Worm (Caenorhabditis elegans): ENCODE results near the gene F21A3.4.

DNA sequence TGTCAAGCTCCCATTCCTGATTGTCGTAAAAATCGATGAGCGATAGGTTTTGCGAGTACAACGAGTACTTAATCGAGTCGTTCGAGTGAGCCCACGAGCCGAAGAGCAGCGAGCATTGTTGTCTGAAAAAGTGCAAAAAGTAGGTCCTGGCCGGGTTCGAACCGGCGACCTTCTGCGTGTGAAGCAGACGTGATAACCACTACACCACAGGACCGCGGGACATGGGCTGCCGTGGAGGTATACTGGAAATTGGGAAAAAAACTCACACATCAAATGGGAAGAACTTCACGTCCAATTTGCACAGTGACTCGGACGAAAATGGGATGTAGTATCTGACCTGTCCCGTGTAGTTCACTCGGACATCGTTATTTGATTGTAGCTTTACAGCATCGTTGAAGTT lies 21.1 kb upstream of the F21A3.4 start:
- TF ChIP-seq nhr-11 (tag; optimal IDR thresholded peaks at IDR 0.05) (no peak), mdl-1 (tag; optimal IDR thresholded peaks at IDR 0.05) (no peak), nhr-25 (tag; optimal IDR thresholded peaks at IDR 0.05; ENCODE audit: borderline replicate concordance, insufficient read depth) (no peak), nhr-237 (tag; optimal IDR thresholded peaks at IDR 0.05) (no peak)
